Worm (Caenorhabditis elegans) whole organism, L4/young adult: ENCODE measurements around the gene C29H12.6.

Experiments used
- dao-5 ChIP-seq: sonication (generic microtip); optimal IDR thresholded peaks from 2 replicates; lab custom pipeline; 2016; ENCODE audit warnings: missing genotype, missing genetic modification characterization, moderate library complexity, missing compliant biosample characterization
- him-1 ChIP-seq: sonication (generic microtip); optimal IDR thresholded peaks from 2 replicates; lab custom pipeline; 2016; ENCODE audit warnings: missing genotype, missing genetic modification reagents, missing genetic modification characterization, missing compliant biosample characterization

DNA sequence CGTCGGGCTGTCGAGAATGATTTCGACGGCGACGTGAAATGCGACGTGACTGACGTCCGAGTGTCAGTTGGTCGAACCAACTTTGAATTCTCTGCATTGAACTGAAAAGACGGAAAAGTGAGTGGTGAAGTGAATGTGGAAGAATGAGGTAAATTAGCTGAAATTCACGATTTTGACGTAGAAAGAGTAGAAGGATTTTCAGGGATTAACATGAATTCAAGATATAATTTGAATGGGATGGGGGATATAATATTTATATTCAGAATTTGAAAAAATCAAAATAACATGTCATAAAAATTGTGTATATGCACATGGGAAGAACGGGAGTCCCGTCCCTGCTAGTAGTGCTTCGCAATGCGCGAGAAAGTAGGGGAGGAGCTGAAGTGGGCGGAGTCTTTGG lies at the start of gene C29H12.6:
- TF ChIP-seq dao-5 (no peak), him-1 (tag; lab: Kevin White, UChicago) (no peak)
